Fruit fly (Drosophila melanogaster): Measurements from ENCODE around the gene CG17377.

The CG17377 gene

dm6 chr2L:6759528-6759927 is 43.1 kb downstream of the CG17377 start, which contains the start of gene CG11322:
TSS of gene CG11322 (minus strand) at chr2L:6759628.
- no peak for TF ChIP-seq Mio (GFP tag; optimal IDR thresholded peaks at IDR 0.05)

Measured in whole organism, wandering third instar larva.